Worm (Caenorhabditis elegans): ENCODE results near the gene fbxa-96.

fbxa-96 gene

DNA sequence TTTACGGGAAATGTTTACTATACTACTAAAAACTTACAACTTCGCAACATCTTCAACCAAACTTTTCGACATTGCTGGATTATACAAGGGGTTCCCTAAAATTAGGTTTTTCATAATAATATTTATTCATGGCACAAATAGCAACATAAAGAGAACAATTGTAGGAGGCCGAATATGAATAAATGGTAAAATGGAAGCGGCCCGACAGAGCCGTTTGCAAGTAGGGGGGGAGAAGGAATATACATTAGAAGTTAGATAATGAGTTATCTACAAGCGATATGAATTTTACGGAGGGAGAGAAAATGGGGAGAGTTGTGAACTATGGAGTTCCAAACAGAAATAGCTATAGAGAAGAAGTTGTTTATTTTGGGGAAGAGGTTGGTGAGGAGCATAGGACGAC, at the start of gene fbxa-96:
Gene fbxa-96, minus strand, starts transcription at position 101 of the 400 bp plus-strand sequence.
- no peak for TF ChIP-seq tra-4 (tag; optimal IDR thresholded peaks at IDR 0.05)
- TF ChIP-seq hmbx-1 (tag; optimal IDR thresholded peaks at IDR 0.05), result no peak
- no peak for TF ChIP-seq pes-1 (GFP tag; IDR thresholded peaks at IDR 0.05)
- no peak for TF ChIP-seq ama-1 (optimal IDR thresholded peaks at IDR 0.05)
- no peak for TF ChIP-seq F13C5.2 (tag; optimal IDR thresholded peaks at IDR 0.05)
- TF ChIP-seq tbx-11 (GFP tag; IDR thresholded peaks at IDR 0.05), result no peak
- no peak for TF ChIP-seq scrt-1 (GFP tag; IDR thresholded peaks at IDR 0.05)

- peak; percentile 20 for TF ChIP-seq aly-1 (tag; optimal IDR thresholded peaks at IDR 0.05)
- no peak for TF ChIP-seq flt-1 (GFP tag; IDR thresholded peaks at IDR 0.05)
- no peak for TF ChIP-seq ceh-13 (GFP tag; optimal IDR thresholded peaks at IDR 0.05)
- TF ChIP-seq tra-4 (tag; optimal IDR thresholded peaks at IDR 0.05), result no peak
Measured at ce11 chrX:15107747-15108252, 47.6 kb upstream of the fbxa-96 start, which contains the start of gene mlt-9. Gene mlt-9 (minus strand): TSS chrX:15107797.

ce11 chrX:15104963-15105493, 44.8 kb upstream of the fbxa-96 start:
- no peak for TF ChIP-seq pes-1 (GFP tag; IDR thresholded peaks at IDR 0.05)
- no peak for TF ChIP-seq aly-1 (tag; optimal IDR thresholded peaks at IDR 0.05)
- no peak for TF ChIP-seq sea-1 (GFP tag; conservative IDR thresholded peaks at IDR 0.05)
- no peak for TF ChIP-seq ceh-36 (tag; optimal IDR thresholded peaks at IDR 0.05)
- TF ChIP-seq tra-4 (tag; optimal IDR thresholded peaks at IDR 0.05), result no peak
- TF ChIP-seq hmbx-1 (tag; optimal IDR thresholded peaks at IDR 0.05), result no peak
- no peak for TF ChIP-seq ceh-13 (GFP tag; optimal IDR thresholded peaks at IDR 0.05)
- no peak for TF ChIP-seq F13C5.2 (tag; optimal IDR thresholded peaks at IDR 0.05)
- no peak for TF ChIP-seq hmg-4 (GFP tag; optimal IDR thresholded peaks at IDR 0.05)
- no peak for TF ChIP-seq tbx-11 (GFP tag; IDR thresholded peaks at IDR 0.05)

ce11 chrX:15103481-15103880, 43.3 kb upstream of the fbxa-96 start:
- TF ChIP-seq scrt-1 (GFP tag; IDR thresholded peaks at IDR 0.05) (no peak), flt-1 (GFP tag; IDR thresholded peaks at IDR 0.05) (no peak), tra-4 (tag; optimal IDR thresholded peaks at IDR 0.05) (no peak), ceh-36 (tag; optimal IDR thresholded peaks at IDR 0.05) (no peak), pes-1 (GFP tag; IDR thresholded peaks at IDR 0.05) (no peak), B0310.2 (tag; optimal IDR thresholded peaks at IDR 0.05) (no peak), ceh-13 (GFP tag; optimal IDR thresholded peaks at IDR 0.05) (no peak), hnd-1 (tag; optimal IDR thresholded peaks at IDR 0.05) (no peak), tbx-11 (GFP tag; IDR thresholded peaks at IDR 0.05) (no peak), tbx-37 (GFP tag; conservative IDR thresholded peaks at IDR 0.05) (no peak), hmbx-1 (tag; optimal IDR thresholded peaks at IDR 0.05) (no peak), ama-1 (optimal IDR thresholded peaks at IDR 0.05) (no peak), sea-1 (GFP tag; conservative IDR thresholded peaks at IDR 0.05) (no peak), aly-1 (tag; optimal IDR thresholded peaks at IDR 0.05) (no peak), F13C5.2 (tag; optimal IDR thresholded peaks at IDR 0.05) (no peak), ets-7 (tag; optimal IDR thresholded peaks at IDR 0.05) (no peak)

- TF ChIP-seq sea-1 (GFP tag; conservative IDR thresholded peaks at IDR 0.05) (no peak), hmg-4 (GFP tag; optimal IDR thresholded peaks at IDR 0.05) (peak; percentile 45), tbx-11 (GFP tag; IDR thresholded peaks at IDR 0.05) (no peak), F13C5.2 (tag; optimal IDR thresholded peaks at IDR 0.05) (peak; percentile 28)
Measured at ce11 chrX:15100369-15100963, 40.3 kb upstream of the fbxa-96 start, which contains the start of gene dhhc-1. Gene dhhc-1 (minus strand): TSS chrX:15100419.

ce11 chrX:15097763-15098162, 37.6 kb upstream of the fbxa-96 start, which contains the start of gene F09B12.3:
Gene F09B12.3 (minus strand): TSS chrX:15097954.
- no peak for TF ChIP-seq tbx-37 (GFP tag; conservative IDR thresholded peaks at IDR 0.05)
- TF ChIP-seq B0310.2 (tag; optimal IDR thresholded peaks at IDR 0.05), result no peak
- no peak for TF ChIP-seq hmg-4 (GFP tag; optimal IDR thresholded peaks at IDR 0.05)
- TF ChIP-seq scrt-1 (GFP tag; IDR thresholded peaks at IDR 0.05), result no peak
- TF ChIP-seq tbx-11 (GFP tag; IDR thresholded peaks at IDR 0.05), result no peak
- TF ChIP-seq pes-1 (GFP tag; IDR thresholded peaks at IDR 0.05), result no peak
- no peak for TF ChIP-seq ets-7 (tag; optimal IDR thresholded peaks at IDR 0.05)
- no peak for TF ChIP-seq hmbx-1 (tag; optimal IDR thresholded peaks at IDR 0.05)
- no peak for TF ChIP-seq ceh-13 (GFP tag; optimal IDR thresholded peaks at IDR 0.05)
- TF ChIP-seq hnd-1 (tag; optimal IDR thresholded peaks at IDR 0.05), result no peak
- TF ChIP-seq F13C5.2 (tag; optimal IDR thresholded peaks at IDR 0.05), result no peak
- no peak for TF ChIP-seq flt-1 (GFP tag; IDR thresholded peaks at IDR 0.05)
- no peak for TF ChIP-seq ceh-36 (tag; optimal IDR thresholded peaks at IDR 0.05)
- no peak for TF ChIP-seq tra-4 (tag; optimal IDR thresholded peaks at IDR 0.05)
- no peak for TF ChIP-seq sea-1 (GFP tag; conservative IDR thresholded peaks at IDR 0.05)
- no peak for TF ChIP-seq aly-1 (tag; optimal IDR thresholded peaks at IDR 0.05)
- TF ChIP-seq ama-1 (optimal IDR thresholded peaks at IDR 0.05), result no peak

- no peak for TF ChIP-seq aly-1 (tag; optimal IDR thresholded peaks at IDR 0.05)
- no peak for TF ChIP-seq scrt-1 (GFP tag; IDR thresholded peaks at IDR 0.05)
- no peak for TF ChIP-seq hnd-1 (tag; optimal IDR thresholded peaks at IDR 0.05)
- TF ChIP-seq ceh-13 (GFP tag; optimal IDR thresholded peaks at IDR 0.05), result no peak
Measured at ce11 chrX:15096277-15096676, 36.1 kb upstream of the fbxa-96 start.

ce11 chrX:15094973-15095372, 34.8 kb upstream of the fbxa-96 start, which contains the start of gene F09B12.7:
Gene F09B12.7 (minus strand): TSS chrX:15095073.
- no peak for TF ChIP-seq hmg-4 (GFP tag; optimal IDR thresholded peaks at IDR 0.05)
- no peak for TF ChIP-seq sea-1 (GFP tag; conservative IDR thresholded peaks at IDR 0.05)
- TF ChIP-seq hnd-1 (tag; optimal IDR thresholded peaks at IDR 0.05), result no peak
- no peak for TF ChIP-seq pes-1 (GFP tag; IDR thresholded peaks at IDR 0.05)
- no peak for TF ChIP-seq F13C5.2 (tag; optimal IDR thresholded peaks at IDR 0.05)
- TF ChIP-seq ets-7 (tag; optimal IDR thresholded peaks at IDR 0.05), result no peak
- no peak for TF ChIP-seq flt-1 (GFP tag; IDR thresholded peaks at IDR 0.05)
- no peak for TF ChIP-seq B0310.2 (tag; optimal IDR thresholded peaks at IDR 0.05)
- no peak for TF ChIP-seq scrt-1 (GFP tag; IDR thresholded peaks at IDR 0.05)
- TF ChIP-seq ceh-13 (GFP tag; optimal IDR thresholded peaks at IDR 0.05), result no peak
- TF ChIP-seq tbx-37 (GFP tag; conservative IDR thresholded peaks at IDR 0.05), result no peak
- TF ChIP-seq ama-1 (optimal IDR thresholded peaks at IDR 0.05), result no peak
- TF ChIP-seq tbx-11 (GFP tag; IDR thresholded peaks at IDR 0.05), result no peak
- no peak for TF ChIP-seq tra-4 (tag; optimal IDR thresholded peaks at IDR 0.05)
- no peak for TF ChIP-seq aly-1 (tag; optimal IDR thresholded peaks at IDR 0.05)
- no peak for TF ChIP-seq ceh-36 (tag; optimal IDR thresholded peaks at IDR 0.05)
- TF ChIP-seq hmbx-1 (tag; optimal IDR thresholded peaks at IDR 0.05), result no peak

All from whole organism, early embryonic.